Worm (Caenorhabditis elegans): ENCODE measurements around the gene hsp-12.2.

DNA sequence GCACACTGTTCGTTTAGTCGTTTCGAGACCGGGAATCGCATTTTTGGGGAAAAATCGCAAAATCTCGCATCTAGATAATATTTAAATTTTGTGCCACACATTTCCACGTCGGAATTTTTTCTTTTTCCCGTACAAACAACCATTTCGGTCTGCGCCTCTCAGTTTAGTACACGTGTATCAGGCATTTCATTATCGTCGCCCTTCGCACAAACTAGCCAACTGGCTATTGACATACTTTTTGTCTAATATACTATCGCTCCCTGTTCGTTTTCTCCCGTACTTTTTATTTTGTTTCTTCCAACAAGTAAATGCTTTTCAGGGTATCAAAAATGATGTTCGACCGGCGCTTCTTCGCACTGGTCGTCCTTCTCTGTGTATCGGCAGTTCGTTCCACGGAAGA, 4.5 kb upstream of the hsp-12.2 start, which contains the start of gene C14B9.2:
- TF ChIP-seq him-1 (tag; optimal IDR thresholded peaks at IDR 0.05) (no peak), W03F9.2 (tag; optimal IDR thresholded peaks at IDR 0.05) (no peak), dao-5 (tag; optimal IDR thresholded peaks at IDR 0.05) (no peak)

All from whole organism, L4/young adult.